Fruit fly (Drosophila melanogaster): ENCODE data around the gene CG13994.

Gene CG13994

dm6 chr2L:6088371-6089365, 25.9 kb downstream of the CG13994 start (continued):
- TF ChIP-seq odd (GFP tag; optimal IDR thresholded peaks at IDR 0.05): no peak
- TF ChIP-seq HHEX (GFP tag; optimal IDR thresholded peaks at IDR 0.05): no peak
- TF ChIP-seq CG34376 (GFP tag; optimal IDR thresholded peaks at IDR 0.05): peak; percentile 58
- 0 out of 2 replicates have a peak, but pooled peaks have one; percentile 20 for TF ChIP-seq CG5953 (GFP tag; IDR thresholded peaks at IDR 0.05)
- TF ChIP-seq CG4707 (GFP tag; optimal IDR thresholded peaks at IDR 0.05): peak; percentile 67
- peak; percentile 46 for TF ChIP-seq lab (GFP tag; optimal IDR thresholded peaks at IDR 0.05)
- TF ChIP-seq CG17612 (GFP tag; IDR thresholded peaks at IDR 0.05): no peak
- no peak for TF ChIP-seq Hmx (GFP tag; optimal IDR thresholded peaks at IDR 0.05)
- no peak for TF ChIP-seq CG18764 (GFP tag; optimal IDR thresholded peaks at IDR 0.05)
- 0 out of 2 replicates have a peak, but pooled peaks have one; percentile 38 for TF ChIP-seq unc-4 (GFP tag; IDR thresholded peaks at IDR 0.05; ENCODE audit: partially characterized antibody)
- TF ChIP-seq scrt (GFP tag; optimal IDR thresholded peaks at IDR 0.05): peak; percentile 64
- TF ChIP-seq mirr (GFP tag; optimal IDR thresholded peaks at IDR 0.05): peak; percentile 94
- TF ChIP-seq Meics (GFP tag; optimal IDR thresholded peaks at IDR 0.05): peak; percentile 49
- TF ChIP-seq sug (tag; optimal IDR thresholded peaks at IDR 0.05): peak; percentile 79
- peak; percentile 24 for TF ChIP-seq bcd (GFP tag; optimal IDR thresholded peaks at IDR 0.05)
- TF ChIP-seq Asciz (GFP tag; optimal IDR thresholded peaks at IDR 0.05): peak; percentile 19
- TF ChIP-seq Tbp (GFP tag; optimal IDR thresholded peaks at IDR 0.05): no peak
- no peak for TF ChIP-seq inv (GFP tag; IDR thresholded peaks at IDR 0.05; ENCODE audit: partially characterized antibody)
- no peak for TF ChIP-seq tup (GFP tag; optimal IDR thresholded peaks at IDR 0.05)
- peak; percentile 90 for TF ChIP-seq CG8478 (optimal IDR thresholded peaks at IDR 0.05)
- TF ChIP-seq CG1792 (GFP tag; optimal IDR thresholded peaks at IDR 0.05): no peak
- peak; percentile 74 for TF ChIP-seq ci (GFP tag; IDR thresholded peaks at IDR 0.05)
- TF ChIP-seq Fer3 (tag; optimal IDR thresholded peaks at IDR 0.05): no peak
- peak; percentile 65 for TF ChIP-seq CG5180 (GFP tag; optimal IDR thresholded peaks at IDR 0.05)
- peak; percentile 88 for TF ChIP-seq crol (GFP tag; IDR thresholded peaks at IDR 0.05)
- peak; percentile 53 for TF ChIP-seq CG3281 (GFP tag; optimal IDR thresholded peaks at IDR 0.05)
- peak; percentile 58 for TF ChIP-seq ash1 (GFP tag; optimal IDR thresholded peaks at IDR 0.05)
- TF ChIP-seq Sry-δ (GFP tag; optimal IDR thresholded peaks at IDR 0.05): no peak
- peak; percentile 39 for TF ChIP-seq CG8281 (tag; optimal IDR thresholded peaks at IDR 0.05)
- peak; percentile 13 for TF ChIP-seq grn (GFP tag; optimal IDR thresholded peaks at IDR 0.05)
- peak; percentile 36 for TF ChIP-seq CG15601 (tag; optimal IDR thresholded peaks at IDR 0.05)
- TF ChIP-seq HmgD (GFP tag; optimal IDR thresholded peaks at IDR 0.05): peak; percentile 90
- peak; percentile 51; the same call in 1 of the 2 replicates for TF ChIP-seq NFAT (GFP tag; IDR thresholded peaks at IDR 0.05)
- TF ChIP-seq cad (GFP tag; optimal IDR thresholded peaks at IDR 0.05): no peak
- no peak for TF ChIP-seq dati (GFP tag; IDR thresholded peaks at IDR 0.05)
- TF ChIP-seq CG2889 (GFP tag; IDR thresholded peaks at IDR 0.05): no peak
- no peak for TF ChIP-seq Gsc (GFP tag; IDR thresholded peaks at IDR 0.05)
- peak; percentile 86 for TF ChIP-seq HmgZ (tag; optimal IDR thresholded peaks at IDR 0.05)
- peak; percentile 100 for TF ChIP-seq chinmo (GFP tag; IDR thresholded peaks at IDR 0.05; ENCODE audit: partially characterized antibody)
- TF ChIP-seq hkb (optimal IDR thresholded peaks at IDR 0.05): no peak
- TF ChIP-seq hkb (GFP tag; IDR thresholded peaks at IDR 0.05): 0 out of 2 replicates have a peak, but pooled peaks have one; percentile 11
- TF ChIP-seq CG2202 (tag; optimal IDR thresholded peaks at IDR 0.05): peak; percentile 13
- peak; percentile 93 for TF ChIP-seq dm (GFP tag; optimal IDR thresholded peaks at IDR 0.05)
- TF ChIP-seq sens (GFP tag): peak; percentile 91
- no peak for TF ChIP-seq zfh1 (GFP tag; IDR thresholded peaks at IDR 0.05)
- TF ChIP-seq sna (GFP tag; IDR thresholded peaks at IDR 0.05; ENCODE audit: partially characterized antibody): peak; percentile 66
- TF ChIP-seq emc (GFP tag; optimal IDR thresholded peaks at IDR 0.05): no peak
- TF ChIP-seq pan (optimal IDR thresholded peaks at IDR 0.05): no peak
- TF ChIP-seq pan (GFP tag; optimal IDR thresholded peaks at IDR 0.05 in 1 of 2, IDR thresholded peaks at IDR 0.05 in 1 of 2): peak in 1 of 2 experiments; percentile 39

Measured in whole organism, embryonic.